Fruit fly (Drosophila melanogaster): ENCODE results near the gene mkg-p.

- TF ChIP-seq lola (GFP tag; optimal IDR thresholded peaks at IDR 0.05), result no peak
- no peak for TF ChIP-seq trem (tag; optimal IDR thresholded peaks at IDR 0.05)
- TF ChIP-seq CG1792 (GFP tag; optimal IDR thresholded peaks at IDR 0.05), result no peak
- TF ChIP-seq Tbp (GFP tag; optimal IDR thresholded peaks at IDR 0.05), result no peak
- no peak for TF ChIP-seq esg (GFP tag; conservative IDR thresholded peaks at IDR 0.05)
- no peak for TF ChIP-seq CG2129 (GFP tag; IDR thresholded peaks at IDR 0.05; ENCODE audit: partially characterized antibody)
- no peak for TF ChIP-seq emc (GFP tag; optimal IDR thresholded peaks at IDR 0.05)
- TF ChIP-seq hb (GFP tag; IDR thresholded peaks at IDR 0.05; ENCODE audit: partially characterized antibody), result no peak
- TF ChIP-seq lbe (GFP tag; optimal IDR thresholded peaks at IDR 0.05), result no peak
- TF ChIP-seq sqz (GFP tag; optimal IDR thresholded peaks at IDR 0.05), result no peak
- no peak for TF ChIP-seq CG6175 (GFP tag; IDR thresholded peaks at IDR 0.05)
- TF ChIP-seq CG13287 (GFP tag; IDR thresholded peaks at IDR 0.05; ENCODE audit: partially characterized antibody), result no peak
- no peak for TF ChIP-seq pum (GFP tag; optimal IDR thresholded peaks at IDR 0.05)
These were observed 33.5 kb downstream of the mkg-p start for dm6 chr3L:8371538-8371937.

All from whole organism, embryonic.